Fruit fly (Drosophila melanogaster) whole organism, embryonic: ENCODE measurements around the gene cup.

Source experiments
- Aef1 ChIP-seq: fragments of 200-800 bp; sonication (Bioruptor generic); IDR thresholded peaks from 3 replicates; pipeline ENCODE4 v1.3.6; 2022; ENCODE audit warnings: missing biosample characterization, missing genetic modification characterization
- B-H1 ChIP-seq: fragments of 200-800 bp; sonication (Bioruptor generic); IDR thresholded peaks from 3 replicates; pipeline ENCODE4 v1.3.6; 2022; ENCODE audit warnings: missing biosample characterization, missing genetic modification characterization
- CG10321 ChIP-seq: fragments of 200-800 bp; sonication (Bioruptor generic); IDR thresholded peaks from 2 replicates; pipeline ENCODE4 v1.3.6; 2022; ENCODE audit warnings: missing biosample characterization, missing genetic modification characterization
- CG11085 ChIP-seq: fragments of 200-800 bp; sonication (Bioruptor generic); IDR thresholded peaks from 2 replicates; pipeline ENCODE4 v1.3.6; 2022; ENCODE audit warnings: missing biosample characterization, missing genetic modification characterization
- CG11398 ChIP-seq: fragments of 200-800 bp; sonication (Bioruptor generic); optimal IDR thresholded peaks from 2 replicates; lab custom pipeline; 2016; ENCODE audit warnings: missing biosample characterization, missing genetic modification characterization
- CG12299 ChIP-seq: fragments of 200-800 bp; sonication (Bioruptor generic); optimal IDR thresholded peaks from 2 replicates; lab custom pipeline; 2018; ENCODE audit warnings: missing biosample characterization, mild to moderate bottlenecking, missing genetic modification characterization
- CG12391 ChIP-seq: fragments of 200-800 bp; sonication (Bioruptor generic); optimal IDR thresholded peaks from 3 replicates; lab custom pipeline; 2018; ENCODE audit warnings: missing biosample characterization, mild to moderate bottlenecking, missing genetic modification characterization, moderate library complexity
- CG12659 ChIP-seq: fragments of 200-800 bp; sonication (Bioruptor generic); optimal IDR thresholded peaks from 3 replicates; lab custom pipeline; 2017; ENCODE audit warnings: mild to moderate bottlenecking, missing biosample characterization, missing genetic modification reagents, missing genetic modification characterization
- CG14014 ChIP-seq: fragments of 200-800 bp; sonication (Bioruptor generic); IDR thresholded peaks from 2 replicates; pipeline ENCODE4 v1.3.6; 2022; ENCODE audit warnings: missing biosample characterization, missing genetic modification characterization
- CG14710 ChIP-seq: fragments of 200-800 bp; sonication (Bioruptor generic); optimal IDR thresholded peaks from 3 replicates; lab custom pipeline; 2019; ENCODE audit warnings: missing biosample characterization, mild to moderate bottlenecking, missing genetic modification characterization, moderate library complexity
- CG15269 ChIP-seq: fragments of 200-800 bp; sonication (Bioruptor generic); optimal IDR thresholded peaks from 2 replicates; lab custom pipeline; 2018; ENCODE audit warnings: missing biosample characterization, mild to moderate bottlenecking, missing genetic modification characterization, moderate library complexity
- CG16815 ChIP-seq: fragments of 200-800 bp; sonication (Bioruptor generic); optimal IDR thresholded peaks from 3 replicates; lab custom pipeline; 2017; ENCODE audit warnings: missing biosample characterization, mild to moderate bottlenecking, missing genetic modification characterization
- CG17568 ChIP-seq: fragments of 200-800 bp; sonication (Bioruptor generic); optimal IDR thresholded peaks from 2 replicates; lab custom pipeline; 2018; ENCODE audit warnings: missing biosample characterization, mild to moderate bottlenecking, missing genetic modification characterization, moderate library complexity
- CG18476 ChIP-seq: fragments of 200-800 bp; sonication (Bioruptor generic); optimal IDR thresholded peaks from 2 replicates; lab custom pipeline; 2016; ENCODE audit warnings: missing biosample characterization, mild to moderate bottlenecking, missing genetic modification characterization
- CG2678 ChIP-seq: fragments of 200-800 bp; sonication (Bioruptor generic); optimal IDR thresholded peaks from 3 replicates; lab custom pipeline; 2019; ENCODE audit warnings: missing biosample characterization, mild to moderate bottlenecking, missing genetic modification characterization, moderate library complexity
- CG3281 ChIP-seq: fragments of 200-800 bp; sonication (Bioruptor generic); optimal IDR thresholded peaks from 3 replicates; lab custom pipeline; 2017; ENCODE audit warnings: missing biosample characterization, mild to moderate bottlenecking, missing genetic modification characterization
- CG3407 ChIP-seq: fragments of 200-800 bp; sonication (Bioruptor generic); optimal IDR thresholded peaks from 2 replicates; lab custom pipeline; 2018; ENCODE audit warnings: missing biosample characterization, mild to moderate bottlenecking, missing genetic modification characterization
- CG3726 ChIP-seq: fragments of 200-800 bp; sonication (Bioruptor generic); IDR thresholded peaks from 3 replicates; pipeline ENCODE4, ENCODE4 v1.3.6; 2022; ENCODE audit warnings: missing biosample characterization, missing genetic modification characterization
- CG4282 ChIP-seq: fragments of 200-800 bp; sonication (Bioruptor generic); optimal IDR thresholded peaks from 2 replicates; lab custom pipeline; 2016; ENCODE audit warnings: missing biosample characterization, missing genetic modification characterization
- CG6813 ChIP-seq: fragments of 200-800 bp; sonication (Bioruptor generic); optimal IDR thresholded peaks from 2 replicates; lab custom pipeline; 2017; ENCODE audit warnings: missing biosample characterization, missing genetic modification characterization, mild to moderate bottlenecking, moderate library complexity, missing genetic modification reagents
- CG7556 ChIP-seq: fragments of 200-800 bp; sonication (Bioruptor generic); optimal IDR thresholded peaks from 2 replicates; lab custom pipeline; 2017; ENCODE audit warnings: missing biosample characterization, mild to moderate bottlenecking, missing genetic modification characterization
- CG8089 ChIP-seq: fragments of 200-800 bp; sonication (Bioruptor generic); optimal IDR thresholded peaks from 3 replicates; lab custom pipeline; 2016; ENCODE audit warnings: missing biosample characterization, missing genetic modification characterization
- CG8924 ChIP-seq: fragments of 200-800 bp; optimal IDR thresholded peaks from 3 replicates; lab custom pipeline; 2019; ENCODE audit warnings: missing biosample characterization, mild to moderate bottlenecking, missing genetic modification characterization, moderate library complexity
- Chrac-16 ChIP-seq: fragments of 200-800 bp; sonication (Bioruptor generic); optimal IDR thresholded peaks from 3 replicates; lab custom pipeline; 2016; ENCODE audit warnings: missing biosample characterization, missing genetic modification characterization
- CoRest ChIP-seq: fragments of 200-800 bp; sonication (Bioruptor generic); optimal IDR thresholded peaks from 3 replicates; lab custom pipeline; 2018; ENCODE audit warnings: missing biosample characterization, mild to moderate bottlenecking, missing genetic modification characterization, moderate library complexity
- CrebB ChIP-seq: fragments of 200-800 bp; sonication (Bioruptor generic); optimal IDR thresholded peaks from 3 replicates; lab custom pipeline; 2018; ENCODE audit warnings: missing biosample characterization, mild to moderate bottlenecking, missing genetic modification characterization
- Dp ChIP-seq: fragments of 200-800 bp; sonication (Bioruptor generic); optimal IDR thresholded peaks from 2 replicates; lab custom pipeline; 2018; ENCODE audit warnings: missing biosample characterization, mild to moderate bottlenecking, missing genetic modification characterization, moderate library complexity
- H15 ChIP-seq: fragments of 200-800 bp; sonication (Bioruptor generic); IDR thresholded peaks from 3 replicates; pipeline ENCODE4 v1.3.6; 2022; ENCODE audit warnings: missing biosample characterization, missing genetic modification characterization
- HLH3B ChIP-seq: fragments of 200-800 bp; sonication (Bioruptor generic); IDR thresholded peaks from 2 replicates; pipeline ENCODE4 v1.3.6; 2022; ENCODE audit warnings: missing biosample characterization, missing genetic modification characterization
- Hr39 ChIP-seq: fragments of >200 bp; optimal IDR thresholded peaks from 2 replicates; lab custom pipeline; 2017
- Jarid2 ChIP-seq: fragments of 200-800 bp; sonication (Bioruptor generic); optimal IDR thresholded peaks from 3 replicates; lab custom pipeline; 2017; ENCODE audit warnings: mild to moderate bottlenecking, missing biosample characterization, missing genetic modification reagents, missing genetic modification characterization
- Mrtf ChIP-seq: fragments of 200-800 bp; sonication (Bioruptor generic); IDR thresholded peaks from 3 replicates; pipeline ENCODE4 v1.3.6; 2022; ENCODE audit warnings: missing biosample characterization, missing genetic modification characterization
- Nf-YB ChIP-seq: fragments of 200-800 bp; sonication (Bioruptor generic); optimal IDR thresholded peaks from 3 replicates; lab custom pipeline; 2019; ENCODE audit warnings: missing biosample characterization, mild to moderate bottlenecking, missing genetic modification characterization, moderate library complexity
- Oli ChIP-seq: fragments of 200-800 bp; sonication (Bioruptor generic); optimal IDR thresholded peaks from 2 replicates; lab custom pipeline; 2018; ENCODE audit warnings: missing biosample characterization, mild to moderate bottlenecking, missing genetic modification characterization, moderate library complexity
- YL-1 ChIP-seq: fragments of 200-800 bp; sonication (Bioruptor generic); optimal IDR thresholded peaks from 3 replicates; lab custom pipeline; 2017; ENCODE audit warnings: missing biosample characterization, mild to moderate bottlenecking, missing genetic modification characterization
- az2 ChIP-seq: fragments of 200-800 bp; sonication (Bioruptor generic); optimal IDR thresholded peaks from 3 replicates; lab custom pipeline; 2016; ENCODE audit warnings: missing biosample characterization, missing genetic modification characterization
- cato ChIP-seq: fragments of 200-800 bp; sonication (Bioruptor generic); optimal IDR thresholded peaks from 2 replicates; lab custom pipeline; 2016; ENCODE audit warnings: missing biosample characterization, missing genetic modification characterization, borderline replicate concordance
- emc ChIP-seq: fragments of 200-800 bp; sonication (Bioruptor generic); optimal IDR thresholded peaks from 2 replicates; lab custom pipeline; 2016; ENCODE audit warnings: missing biosample characterization, missing genetic modification characterization
- esg ChIP-seq: fragments of 200-800 bp; sonication (Bioruptor generic); conservative IDR thresholded peaks from 2 replicates; pipeline ENCODE4 v1.3.6; 2022; ENCODE audit warnings: missing biosample characterization, missing genetic modification characterization
- eve ChIP-seq, 2 experiments: fragments of >200 bp; optimal IDR thresholded peaks; 2 replicates each; lab custom pipeline; 2017; ENCODE audit warnings: missing biosample characterization in 2 of 2, missing genetic modification characterization in 2 of 2
- gce ChIP-seq: fragments of 200-800 bp; sonication (Bioruptor generic); IDR thresholded peaks from 3 replicates; pipeline ENCODE4 v1.3.6; 2022; ENCODE audit warnings: missing biosample characterization, missing genetic modification characterization
- gcm2 ChIP-seq: fragments of 200-800 bp; sonication (Bioruptor generic); optimal IDR thresholded peaks from 2 replicates; lab custom pipeline; 2016; ENCODE audit warnings: missing biosample characterization, missing genetic modification characterization
- klu ChIP-seq: fragments of 200-800 bp; sonication (Bioruptor generic); IDR thresholded peaks from 2 replicates; pipeline ENCODE4 v1.3.6; 2022; ENCODE audit warnings: missing biosample characterization, missing genetic modification characterization
- lilli ChIP-seq: fragments of 200-800 bp; sonication (Bioruptor generic); optimal IDR thresholded peaks from 3 replicates; lab custom pipeline; 2016; ENCODE audit warnings: missing biosample characterization, missing genetic modification characterization
- lmd ChIP-seq: fragments of 200-800 bp; sonication (Bioruptor generic); IDR thresholded peaks from 2 replicates; pipeline ENCODE4 v1.3.6; 2022; ENCODE audit warnings: missing biosample characterization, missing genetic modification characterization
- nom ChIP-seq: fragments of 200-800 bp; sonication (Bioruptor generic); optimal IDR thresholded peaks from 2 replicates; lab custom pipeline; 2017; ENCODE audit warnings: missing biosample characterization, missing genetic modification characterization, mild to moderate bottlenecking, moderate library complexity, missing genetic modification reagents
- pros ChIP-seq: fragments of 200-800 bp; sonication (Bioruptor generic); optimal IDR thresholded peaks from 3 replicates; lab custom pipeline; 2019; ENCODE audit warnings: missing biosample characterization, mild to moderate bottlenecking, missing genetic modification characterization, moderate library complexity
- stc ChIP-seq: fragments of 200-800 bp; sonication (Bioruptor generic); IDR thresholded peaks from 2 replicates; pipeline ENCODE4 v1.3.6; 2022; ENCODE audit warnings: missing biosample characterization, missing genetic modification characterization
- ttk ChIP-seq: fragments of 200-800 bp; sonication (Bioruptor generic); IDR thresholded peaks from 2 replicates; pipeline ENCODE4 v2.1.2; 2022; ENCODE audit warnings: missing biosample characterization, missing genetic modification characterization
- unpg ChIP-seq: fragments of 200-800 bp; sonication (Bioruptor generic); optimal IDR thresholded peaks from 3 replicates; lab custom pipeline; 2018; ENCODE audit warnings: missing biosample characterization, mild to moderate bottlenecking, missing genetic modification characterization, moderate library complexity
- wor ChIP-seq: fragments of 200-800 bp; sonication (Bioruptor generic); IDR thresholded peaks from 2 replicates; pipeline ENCODE4 v1.3.6; 2022; ENCODE audit warnings: missing biosample characterization, missing genetic modification characterization
- zfh2 ChIP-seq: fragments of 200-800 bp; sonication (Bioruptor generic); optimal IDR thresholded peaks from 2 replicates; lab custom pipeline; 2016; ENCODE audit warnings: missing biosample characterization, missing genetic modification characterization

cup gene

dm6 chr2L:6698387-6698786 lies 34.9 kb downstream of the cup start (continued):
- no peak for TF ChIP-seq CG3726 (GFP tag; lab: Robert Waterston, UW)
- TF ChIP-seq gcm2 (GFP tag; lab: Kevin White, UChicago): no peak
- peak; percentile 58 for TF ChIP-seq CG15269 (tag; lab: Kevin White, UChicago)
- TF ChIP-seq esg: peak; percentile 54
- TF ChIP-seq Nf-YB (GFP tag; lab: Kevin White, UChicago): no peak
- no peak for TF ChIP-seq CG4282
- no peak for TF ChIP-seq Hr39 (lab: Kevin White, UChicago)
- TF ChIP-seq CG11398: no peak
- no peak for TF ChIP-seq Dp (GFP tag; lab: Kevin White, UChicago)
- no peak for TF ChIP-seq H15 (GFP tag; lab: Robert Waterston, UW)
- TF ChIP-seq CG18476: peak; percentile 4
- peak; percentile 29 for TF ChIP-seq CG14710 (tag; lab: Kevin White, UChicago)
- no peak for TF ChIP-seq pros (GFP tag; lab: Kevin White, UChicago)
- peak; percentile 41; the same call in 1 of the 2 replicates for TF ChIP-seq lmd
- TF ChIP-seq CG12299 (tag; lab: Kevin White, UChicago): no peak
- TF ChIP-seq Chrac-16 (GFP tag; lab: Kevin White, UChicago): peak; percentile 17
- no peak for TF ChIP-seq CG12659 (GFP tag; lab: Kevin White, UChicago)
- TF ChIP-seq CG12391 (tag; lab: Kevin White, UChicago): peak; percentile 40
- no peak for TF ChIP-seq wor
- TF ChIP-seq stc (GFP tag; lab: Robert Waterston, UW): peak; percentile 71
- no peak for TF ChIP-seq eve (GFP tag; optimal IDR thresholded peaks at IDR 0.05; lab: Kevin White, UChicago)
- peak; percentile 58; the same call in 1 of the 2 replicates for TF ChIP-seq CG14014 (GFP tag; lab: Robert Waterston, UW)
- TF ChIP-seq Jarid2 (GFP tag; lab: Kevin White, UChicago): no peak
- peak; percentile 42 for TF ChIP-seq ttk
- peak; percentile 50 for TF ChIP-seq CG8924 (tag; lab: Kevin White, UChicago)
- TF ChIP-seq CG3407 (GFP tag; lab: Kevin White, UChicago): no peak
- peak; percentile 1 for TF ChIP-seq zfh2 (GFP tag; lab: Kevin White, UChicago)
- no peak for TF ChIP-seq nom
- TF ChIP-seq CG16815 (GFP tag; lab: Kevin White, UChicago): no peak
- peak; percentile 62; the same call in 1 of the 3 replicates for TF ChIP-seq Mrtf (GFP tag; lab: Robert Waterston, UW)
- no peak for TF ChIP-seq CrebB (tag; lab: Kevin White, UChicago)
- peak; percentile 38 for TF ChIP-seq az2 (GFP tag; lab: Kevin White, UChicago)
- TF ChIP-seq lilli (GFP tag; lab: Kevin White, UChicago): peak; percentile 44
- TF ChIP-seq klu: no peak
- TF ChIP-seq CoRest (tag; lab: Kevin White, UChicago): peak; percentile 9
- no peak for TF ChIP-seq gce (GFP tag; lab: Robert Waterston, UW)
- 0 out of 2 replicates have a peak, but pooled peaks have one; percentile 18 for TF ChIP-seq CG11085
- TF ChIP-seq unpg (GFP tag; lab: Kevin White, UChicago): peak; percentile 65
- no peak for TF ChIP-seq YL-1 (GFP tag; lab: Kevin White, UChicago)
- TF ChIP-seq CG3281: no peak
- peak; percentile 53 for TF ChIP-seq Oli
- TF ChIP-seq CG17568 (GFP tag; lab: Kevin White, UChicago): no peak
- TF ChIP-seq emc (GFP tag; lab: Kevin White, UChicago): no peak
- TF ChIP-seq Aef1 (GFP tag; lab: Robert Waterston, UW): peak; percentile 54; the same call in 2 of the 3 replicates
- no peak for TF ChIP-seq CG10321 (GFP tag; lab: Robert Waterston, UW)
- TF ChIP-seq B-H1: peak; percentile 46; the same call in 1 of the 3 replicates
- peak; percentile 21 for TF ChIP-seq CG7556 (GFP tag; lab: Kevin White, UChicago)
- peak; percentile 70 for TF ChIP-seq HLH3B
- TF ChIP-seq CG2678: peak; percentile 49
- TF ChIP-seq CG6813: no peak
- TF ChIP-seq CG8089 (GFP tag; lab: Kevin White, UChicago): no peak
- TF ChIP-seq cato (GFP tag; lab: Kevin White, UChicago): no peak
